Worm (Caenorhabditis elegans) whole organism, young adult: Measurements from ENCODE around the gene Y48G9A.11.

ENCODE experiments used
- ceh-79 ChIP-seq: sonication (generic microtip); optimal IDR thresholded peaks from 2 replicates; lab custom pipeline; 2017; ENCODE audit warnings: mild to moderate bottlenecking, missing genetic modification characterization, missing compliant biosample characterization
- egl-18 ChIP-seq: fragments of 200-800 bp; sonication (Bioruptor generic); IDR thresholded peaks from 2 replicates; pipeline ENCODE4 v1.3.6; 2022; ENCODE audit warnings: missing genetic modification reagents, missing genetic modification characterization, missing compliant biosample characterization
- gei-17 ChIP-seq: fragments of 200-800 bp; sonication (Bioruptor generic); optimal IDR thresholded peaks from 2 replicates; lab custom pipeline; 2018; ENCODE audit warnings: mild to moderate bottlenecking, missing genetic modification characterization, missing compliant biosample characterization
- hlh-26 ChIP-seq: fragments of 200-800 bp; sonication (Bioruptor generic); conservative IDR thresholded peaks from 2 replicates; pipeline ENCODE4 v1.3.6; 2022; ENCODE audit warnings: missing genetic modification reagents, missing genetic modification characterization, missing compliant biosample characterization
- pha-4 ChIP-seq: fragments of 150-350 bp; sonication (generic microtip); optimal IDR thresholded peaks from 2 replicates; lab custom pipeline; 2014; ENCODE audit warnings: missing biosample characterization, missing genetic modification reagents, missing genetic modification characterization
- sptf-2 ChIP-seq: fragments of 200-800 bp; sonication (Bioruptor generic); optimal IDR thresholded peaks from 2 replicates; lab custom pipeline; 2018; ENCODE audit warnings: mild to moderate bottlenecking, missing genetic modification characterization, missing compliant biosample characterization

ce11 chrIII:2076546-2077134, 40.1 kb downstream of the Y48G9A.11 start, which contains the start of gene Y39A3A.4:
- TF ChIP-seq sptf-2 (GFP tag; lab: Kevin White, UChicago) = no peak
- no peak for TF ChIP-seq egl-18 (GFP tag; lab: Robert Waterston, UW)
- no peak for TF ChIP-seq ceh-79
- no peak for TF ChIP-seq pha-4 (tag; lab: Kevin White, UChicago)
- TF ChIP-seq gei-17 = no peak
- TF ChIP-seq hlh-26 = no peak
